Worm (Caenorhabditis elegans): ENCODE measurements around the gene C04A11.1.

Gene C04A11.1

ce11 chrX:13709060-13709459, 48.8 kb downstream of the C04A11.1 start:
- TF ChIP-seq ahr-1 (tag; optimal IDR thresholded peaks at IDR 0.05) (no peak), K09A11.1 (tag; optimal IDR thresholded peaks at IDR 0.05; ENCODE audit: insufficient read depth) (no peak), K02D7.2 (tag; optimal IDR thresholded peaks at IDR 0.05) (no peak), che-1 (tag; optimal IDR thresholded peaks at IDR 0.05) (no peak), tbx-2 (tag; optimal IDR thresholded peaks at IDR 0.05) (no peak), ceh-34 (tag; optimal IDR thresholded peaks at IDR 0.05) (no peak), fax-1 (tag; optimal IDR thresholded peaks at IDR 0.05) (no peak), gmeb-2 (tag; optimal IDR thresholded peaks at IDR 0.05) (no peak), pag-3 (tag; optimal IDR thresholded peaks at IDR 0.05; ENCODE audit: borderline replicate concordance) (no peak), pat-9 (tag; optimal IDR thresholded peaks at IDR 0.05) (no peak), ceh-19 (GFP tag; optimal IDR thresholded peaks at IDR 0.05) (no peak), pqm-1 (tag; optimal IDR thresholded peaks at IDR 0.05) (no peak), ceh-6 (GFP tag; optimal IDR thresholded peaks at IDR 0.05) (no peak), fkh-6 (tag; optimal IDR thresholded peaks at IDR 0.05) (no peak), hlh-13 (GFP tag; optimal IDR thresholded peaks at IDR 0.05) (no peak), fkh-10 (GFP tag; optimal IDR thresholded peaks at IDR 0.05) (no peak), ceh-2 (tag; optimal IDR thresholded peaks at IDR 0.05) (no peak), unc-86 (tag; optimal IDR thresholded peaks at IDR 0.05) (no peak)

- TF ChIP-seq fkh-10 (GFP tag; optimal IDR thresholded peaks at IDR 0.05), result no peak
- TF ChIP-seq ztf-16 (tag; optimal IDR thresholded peaks at IDR 0.05), result no peak
- no peak for TF ChIP-seq ceh-18 (tag; optimal IDR thresholded peaks at IDR 0.05)
- TF ChIP-seq ceh-6 (GFP tag; optimal IDR thresholded peaks at IDR 0.05), result no peak
- no peak for TF ChIP-seq lin-11 (tag; optimal IDR thresholded peaks at IDR 0.05)
- TF ChIP-seq gmeb-2 (tag; optimal IDR thresholded peaks at IDR 0.05), result no peak
- TF ChIP-seq hlh-6 (tag; optimal IDR thresholded peaks at IDR 0.05), result no peak
- TF ChIP-seq eyg-1 (tag; optimal IDR thresholded peaks at IDR 0.05), result no peak
- no peak for TF ChIP-seq nhr-11 (tag; optimal IDR thresholded peaks at IDR 0.05)
- TF ChIP-seq sox-2 (GFP tag; IDR thresholded peaks at IDR 0.05), result no peak
- TF ChIP-seq che-1 (tag; optimal IDR thresholded peaks at IDR 0.05), result no peak
- no peak for TF ChIP-seq pha-4 (tag; optimal IDR thresholded peaks at IDR 0.05)
- TF ChIP-seq tbx-2 (tag; optimal IDR thresholded peaks at IDR 0.05), result no peak
- TF ChIP-seq ceh-22 (tag; optimal IDR thresholded peaks at IDR 0.05), result no peak
- TF ChIP-seq ref-2 (tag; optimal IDR thresholded peaks at IDR 0.05), result no peak
- no peak for TF ChIP-seq ceh-14 (tag; optimal IDR thresholded peaks at IDR 0.05)
- TF ChIP-seq ceh-9 (tag; optimal IDR thresholded peaks at IDR 0.05), result no peak
- no peak for TF ChIP-seq zip-5 (tag; optimal IDR thresholded peaks at IDR 0.05)
- no peak for TF ChIP-seq sdc-2 (tag; optimal IDR thresholded peaks at IDR 0.05)
Observed at ce11 chrX:13711909-13712308, 51.6 kb downstream of the C04A11.1 start, which contains the start of gene K02D3.2. Gene K02D3.2, minus strand, starts transcription at chrX:13712009.

Measured in whole organism, late embryonic.